Worm (Caenorhabditis elegans): ENCODE measurements around the gene nhr-253.

ce11 chrV:385488-385887 is 10.9 kb upstream of the nhr-253 start, which contains the start of gene lipl-5:
- TF ChIP-seq nhr-237 (tag; optimal IDR thresholded peaks at IDR 0.05), result no peak
- no peak for TF ChIP-seq lin-13 (tag; optimal IDR thresholded peaks at IDR 0.05)
- TF ChIP-seq ztf-11 (tag; optimal IDR thresholded peaks at IDR 0.05), result no peak
- no peak for TF ChIP-seq ces-1 (GFP tag; optimal IDR thresholded peaks at IDR 0.05)
- TF ChIP-seq elt-3 (tag; optimal IDR thresholded peaks at IDR 0.05), result no peak
- TF ChIP-seq M03D4.4 (tag; optimal IDR thresholded peaks at IDR 0.05), result no peak
- TF ChIP-seq pha-4 (tag; optimal IDR thresholded peaks at IDR 0.05), result no peak
- TF ChIP-seq nhr-2 (tag; optimal IDR thresholded peaks at IDR 0.05), result no peak
- TF ChIP-seq nhr-12 (tag; optimal IDR thresholded peaks at IDR 0.05), result no peak
